Fruit fly (Drosophila melanogaster): Measurements from ENCODE around the gene Caf1-180.

- TF ChIP-seq CG7101 (tag; optimal IDR thresholded peaks at IDR 0.05) (no peak), CG5204 (GFP tag; optimal IDR thresholded peaks at IDR 0.05) (no peak)
Observed at dm6 chrX:8580794-8581193, 25.3 kb downstream of the Caf1-180 start.

Measured in whole organism, adult.